Fruit fly (Drosophila melanogaster) whole organism, embryonic: Measurements from ENCODE around the gene CG11672.

ENCODE experiments used
- Bdp1 ChIP-seq: fragments of 200-800 bp; sonication (Bioruptor generic); optimal IDR thresholded peaks from 3 replicates; lab custom pipeline; 2016; ENCODE audit warnings: missing biosample characterization, missing genetic modification characterization
- CG10267 ChIP-seq: fragments of 200-800 bp; sonication (Bioruptor generic); optimal IDR thresholded peaks from 2 replicates; lab custom pipeline; 2018; ENCODE audit warnings: missing biosample characterization, mild to moderate bottlenecking, missing genetic modification characterization, moderate library complexity
- CG12104 ChIP-seq: fragments of 200-800 bp; sonication (Bioruptor generic); optimal IDR thresholded peaks from 3 replicates; lab custom pipeline; 2016; ENCODE audit warnings: missing biosample characterization, missing genetic modification characterization
- CG14710 ChIP-seq: fragments of 200-800 bp; sonication (Bioruptor generic); optimal IDR thresholded peaks from 3 replicates; lab custom pipeline; 2019; ENCODE audit warnings: missing biosample characterization, mild to moderate bottlenecking, missing genetic modification characterization, moderate library complexity
- CG14860 ChIP-seq: fragments of 200-800 bp; sonication (Bioruptor generic); IDR thresholded peaks from 3 replicates; pipeline ENCODE4 v1.3.6; 2022; ENCODE audit warnings: missing biosample characterization, missing genetic modification characterization; ENCODE audit not compliant: partially characterized antibody
- CG15514 ChIP-seq: fragments of 200-800 bp; sonication (Bioruptor generic); optimal IDR thresholded peaks from 3 replicates; lab custom pipeline; 2017; ENCODE audit warnings: missing biosample characterization, missing genetic modification characterization, mild to moderate bottlenecking, moderate library complexity, missing genetic modification reagents
- CG1832 ChIP-seq: fragments of 200-800 bp; sonication (Bioruptor generic); optimal IDR thresholded peaks from 2 replicates; lab custom pipeline; 2017; ENCODE audit warnings: missing biosample characterization, mild to moderate bottlenecking, missing genetic modification characterization, inconsistent platforms
- CG32772 ChIP-seq: fragments of 200-800 bp; sonication (Bioruptor generic); IDR thresholded peaks from 2 replicates; pipeline ENCODE4 v1.3.6; 2022; ENCODE audit warnings: missing biosample characterization, missing genetic modification characterization
- CG7963 ChIP-seq: fragments of 200-800 bp; sonication (Bioruptor generic); IDR thresholded peaks from 3 replicates; pipeline ENCODE4 v1.3.6; 2022; ENCODE audit warnings: missing biosample characterization, missing genetic modification characterization; ENCODE audit not compliant: partially characterized antibody
- Camta ChIP-seq: fragments of 200-800 bp; sonication (Bioruptor generic); optimal IDR thresholded peaks from 2 replicates; lab custom pipeline; 2016; ENCODE audit warnings: missing biosample characterization, missing genetic modification characterization
- Chrac-16 ChIP-seq: fragments of 200-800 bp; sonication (Bioruptor generic); optimal IDR thresholded peaks from 3 replicates; lab custom pipeline; 2016; ENCODE audit warnings: missing biosample characterization, missing genetic modification characterization
- D19A ChIP-seq: fragments of 200-800 bp; optimal IDR thresholded peaks from 3 replicates; lab custom pipeline; 2019; ENCODE audit warnings: missing biosample characterization, mild to moderate bottlenecking, missing genetic modification characterization, moderate library complexity
- Ets97D ChIP-seq: fragments of 200-800 bp; sonication (Bioruptor generic); optimal IDR thresholded peaks from 3 replicates; lab custom pipeline; 2016; ENCODE audit warnings: missing biosample characterization, missing genetic modification characterization
- Hr3 ChIP-seq: fragments of 200-800 bp; sonication (Bioruptor generic); optimal IDR thresholded peaks from 3 replicates; lab custom pipeline; 2016; ENCODE audit warnings: missing biosample characterization, missing genetic modification characterization
- Lhr ChIP-seq: fragments of 200-800 bp; sonication (Bioruptor generic); optimal IDR thresholded peaks from 3 replicates; lab custom pipeline; 2017; ENCODE audit warnings: mild to moderate bottlenecking, missing biosample characterization, missing genetic modification reagents, missing genetic modification characterization
- Med ChIP-seq: fragments of 200-800 bp; sonication (Bioruptor generic); peaks from one replicate; lab custom pipeline; 2016; ENCODE audit warnings: missing biosample characterization, missing genetic modification characterization, mild to moderate bottlenecking, inconsistent platforms, moderate library complexity
- Nf-YC ChIP-seq: fragments of 200-800 bp; optimal IDR thresholded peaks from 3 replicates; lab custom pipeline; 2019; ENCODE audit warnings: missing biosample characterization, mild to moderate bottlenecking, missing genetic modification characterization, moderate library complexity
- Stat92E ChIP-seq, 3 experiments: fragments of >200 bp in 2 of 3; fragments of 200-800 bp in 1 of 3; sonication (Bioruptor generic) in 1 of 3; optimal IDR thresholded peaks; 2 replicates each; lab custom pipeline; 2017 to 2019; ENCODE audit warnings: missing biosample characterization in 3 of 3, missing genetic modification characterization in 3 of 3, mild to moderate bottlenecking in 1 of 3, moderate library complexity in 1 of 3
- amos ChIP-seq: fragments of 200-800 bp; sonication (Bioruptor generic); IDR thresholded peaks from 2 replicates; pipeline ENCODE4 v1.3.6; 2022; ENCODE audit warnings: missing biosample characterization, missing genetic modification characterization; ENCODE audit not compliant: partially characterized antibody
- bab2 ChIP-seq: fragments of 200-800 bp; sonication (Bioruptor generic); optimal IDR thresholded peaks from 2 replicates; lab custom pipeline; 2016; ENCODE audit warnings: missing biosample characterization, missing genetic modification characterization
- cato ChIP-seq: fragments of 200-800 bp; sonication (Bioruptor generic); optimal IDR thresholded peaks from 2 replicates; lab custom pipeline; 2016; ENCODE audit warnings: missing biosample characterization, missing genetic modification characterization, borderline replicate concordance
- chinmo ChIP-seq: fragments of 200-800 bp; sonication (Bioruptor generic); IDR thresholded peaks from 4 replicates; pipeline ENCODE4 v1.3.6; 2022; ENCODE audit warnings: missing biosample characterization, missing genetic modification characterization; ENCODE audit not compliant: partially characterized antibody
- crol ChIP-seq: fragments of 200-800 bp; sonication (Bioruptor generic); IDR thresholded peaks from 2 replicates; pipeline ENCODE4 v1.3.6; 2022; ENCODE audit warnings: missing biosample characterization, missing genetic modification characterization
- ewg ChIP-seq: fragments of 200-800 bp; sonication (Bioruptor generic); optimal IDR thresholded peaks from 3 replicates; lab custom pipeline; 2017; ENCODE audit warnings: mild to moderate bottlenecking, missing biosample characterization, missing genetic modification reagents, missing genetic modification characterization
- insv ChIP-seq, 2 experiments: fragments of 200-800 bp; sonication (Bioruptor generic); optimal IDR thresholded peaks; 3 replicates each; lab custom pipeline; 2016 to 2018; ENCODE audit warnings: missing biosample characterization in 2 of 2, missing genetic modification characterization in 2 of 2
- knrl ChIP-seq: fragments of 200-800 bp; sonication (Bioruptor generic); IDR thresholded peaks from 3 replicates; pipeline ENCODE4 v1.3.6; 2022; ENCODE audit warnings: missing biosample characterization, missing genetic modification characterization; ENCODE audit not compliant: partially characterized antibody
- pan ChIP-seq, 4 experiments: fragments of >200 bp in 3 of 4; fragments of 200-800 bp in 1 of 4; sonication (Bioruptor generic) in 1 of 4; optimal IDR thresholded peaks in 3 of 4; IDR thresholded peaks in 1 of 4; 2 replicates each; pipeline versions ENCODE4 v1.3.6 to Lab custom; 2017 to 2022; ENCODE audit warnings: missing biosample characterization in 2 of 4, missing genetic modification characterization in 2 of 4, mixed read lengths in 1 of 4
- pho ChIP-seq: fragments of 200-800 bp; sonication (Bioruptor generic); optimal IDR thresholded peaks from 2 replicates; lab custom pipeline; 2016; ENCODE audit warnings: missing biosample characterization, missing genetic modification characterization
- phol ChIP-seq: fragments of 200-800 bp; sonication (Bioruptor generic); optimal IDR thresholded peaks from 3 replicates; lab custom pipeline; 2018; ENCODE audit warnings: missing biosample characterization, mild to moderate bottlenecking, missing genetic modification characterization, moderate library complexity
- pzg ChIP-seq: fragments of 200-800 bp; sonication (Bioruptor generic); optimal IDR thresholded peaks from 3 replicates; lab custom pipeline; 2018; ENCODE audit warnings: missing biosample characterization, mild to moderate bottlenecking, missing genetic modification characterization, moderate library complexity
- sens ChIP-seq: fragments of 200-800 bp; sonication (Bioruptor generic); peaks from one replicate; lab custom pipeline; 2016; ENCODE audit warnings: missing biosample characterization, missing genetic modification characterization
- sim ChIP-seq: fragments of 200-800 bp; sonication (Bioruptor generic); IDR thresholded peaks from 2 replicates; pipeline ENCODE4 v1.3.6; 2022; ENCODE audit warnings: missing biosample characterization, missing genetic modification characterization
- sisA ChIP-seq: fragments of 200-800 bp; sonication (Bioruptor generic); IDR thresholded peaks from 2 replicates; pipeline ENCODE4 v1.3.6; 2022; ENCODE audit warnings: missing biosample characterization, missing genetic modification characterization
- vnd ChIP-seq: fragments of 200-800 bp; sonication (Bioruptor generic); IDR thresholded peaks from 3 replicates; pipeline ENCODE4 v1.3.6; 2022; ENCODE audit warnings: missing biosample characterization, missing genetic modification characterization; ENCODE audit not compliant: partially characterized antibody

CG11672 gene

DNA sequence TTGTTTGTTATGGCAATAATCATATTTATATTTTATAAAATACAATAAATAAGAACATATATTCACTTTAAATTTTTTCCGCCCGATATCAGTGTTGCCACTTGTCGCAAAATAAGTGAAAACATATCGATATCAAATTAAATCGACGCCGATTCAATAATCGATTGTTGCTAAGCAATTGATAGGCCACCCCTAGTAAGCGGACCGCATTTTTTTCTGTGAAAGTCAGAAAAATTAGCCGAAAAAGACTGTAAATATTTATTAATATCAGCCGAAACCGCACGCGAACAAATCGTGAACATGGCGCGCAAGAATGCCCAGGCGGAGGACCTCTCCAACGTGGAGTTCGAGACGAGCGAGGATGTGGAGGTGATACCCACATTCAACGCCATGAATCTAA lies 22.7 kb upstream of the CG11672 start, which contains the start of gene CG7483 (continued):
- TF ChIP-seq phol (tag; lab: Kevin White, UChicago) = peak; percentile 22
- TF ChIP-seq CG15514 (GFP tag; lab: Kevin White, UChicago) = peak; percentile 39
- peak; percentile 21 for TF ChIP-seq Lhr
- no peak for TF ChIP-seq Camta (GFP tag; lab: Kevin White, UChicago)
- no peak for TF ChIP-seq Hr3 (GFP tag; lab: Kevin White, UChicago)
- peak; percentile 20 for TF ChIP-seq Ets97D (GFP tag; lab: Kevin White, UChicago)
- TF ChIP-seq CG32772 (GFP tag; lab: Robert Waterston, UW) = no peak
- TF ChIP-seq CG14710 (tag; lab: Kevin White, UChicago) = peak; percentile 55
- TF ChIP-seq amos (GFP tag; lab: Robert Waterston, UW) = peak; percentile 86
- peak; percentile 77; the same call in 3 of the 4 replicates for TF ChIP-seq chinmo (GFP tag; lab: Robert Waterston, UW)
- TF ChIP-seq pzg (GFP tag; lab: Kevin White, UChicago) = peak; percentile 76
- TF ChIP-seq CG12104 (GFP tag; lab: Kevin White, UChicago) = no peak
- no peak for TF ChIP-seq sim (GFP tag; lab: Robert Waterston, UW)
- TF ChIP-seq pan (optimal IDR thresholded peaks at IDR 0.05; lab: Kevin White, UChicago) = no peak
- TF ChIP-seq pan (GFP tag; optimal IDR thresholded peaks at IDR 0.05 in 1 of 2, IDR thresholded peaks at IDR 0.05 in 1 of 2) = peak in 1 of 2 experiments; percentile 5
- TF ChIP-seq Nf-YC (tag; lab: Kevin White, UChicago) = peak; percentile 34
- TF ChIP-seq Bdp1 (GFP tag; lab: Kevin White, UChicago) = no peak
- peak in 1 of 3 experiments; percentile 43 for TF ChIP-seq Stat92E (GFP tag; optimal IDR thresholded peaks at IDR 0.05; lab: Kevin White, UChicago)
- peak; percentile 78 for TF ChIP-seq knrl (GFP tag; lab: Robert Waterston, UW)
- peak; percentile 74; the same call in 2 of the 3 replicates for TF ChIP-seq CG14860 (GFP tag; lab: Robert Waterston, UW)
- TF ChIP-seq cato (GFP tag; lab: Kevin White, UChicago) = no peak
- peak; percentile 48 for TF ChIP-seq CG10267 (tag; lab: Kevin White, UChicago)
- TF ChIP-seq insv (GFP tag; optimal IDR thresholded peaks at IDR 0.05; lab: Kevin White, UChicago) = peak in 1 of 2 experiments; percentile 30
- TF ChIP-seq vnd (GFP tag; lab: Robert Waterston, UW) = peak; percentile 75
- TF ChIP-seq CG7963 (GFP tag; lab: Robert Waterston, UW) = peak; percentile 71
- no peak for TF ChIP-seq D19A (tag; lab: Kevin White, UChicago)

DNA sequence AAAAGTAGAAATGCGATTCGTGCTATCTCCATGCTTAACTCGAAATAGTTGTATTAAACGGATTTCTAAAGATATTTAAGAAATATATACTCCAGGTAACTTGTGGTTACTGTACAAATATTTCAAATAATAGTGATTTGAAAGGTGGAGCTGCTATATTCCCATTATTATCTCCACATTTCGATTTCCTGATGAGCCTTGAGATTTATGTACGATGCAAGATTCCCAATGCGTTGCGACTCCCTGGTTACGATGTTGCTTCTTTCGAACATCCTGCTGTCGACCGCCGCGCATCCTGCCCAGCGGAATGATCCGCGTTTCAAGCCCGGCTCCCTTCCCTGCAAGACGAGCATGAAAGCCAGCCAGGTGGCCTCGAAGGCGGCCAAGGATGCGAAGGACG lies 21.7 kb upstream of the CG11672 start, which contains the start of the genes CG11694 and CG11698:
Gene CG11694, minus strand, starts transcription at position 101 of the 400 bp plus-strand sequence.
Gene CG11698, plus strand, starts transcription at position 152 of the 400 bp plus-strand sequence.
- TF ChIP-seq ewg = no peak
- TF ChIP-seq sens (GFP tag; lab: Kevin White, UChicago) = peak; percentile 52

DNA sequence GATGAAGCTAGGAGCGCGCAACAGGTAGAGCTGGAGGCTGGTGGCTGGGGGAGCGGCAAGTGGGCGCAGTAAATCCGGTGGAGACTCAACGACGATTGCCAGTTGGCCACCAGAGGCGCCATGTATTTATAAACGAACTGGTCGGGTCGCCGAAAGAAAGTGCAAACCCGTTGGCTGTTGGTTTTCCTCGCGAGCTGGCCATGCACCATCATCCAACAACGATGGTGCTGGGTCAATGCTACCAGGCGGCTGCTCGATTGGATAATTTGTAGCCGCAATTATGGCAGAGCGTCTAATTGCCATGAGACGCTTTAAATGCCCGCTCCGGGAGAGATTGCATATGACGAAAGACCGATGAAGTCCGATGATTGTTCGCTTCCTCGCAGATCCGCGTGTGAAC lies 20.3 kb upstream of the CG11672 start, which contains the start of gene CG11693:
Gene CG11693, minus strand, starts transcription at position 101 of the 400 bp plus-strand sequence.
- peak; percentile 1 for TF ChIP-seq Med (GFP tag; lab: Kevin White, UChicago)
- no peak for TF ChIP-seq CG1832 (GFP tag; lab: Kevin White, UChicago)
- TF ChIP-seq sisA (GFP tag; lab: Robert Waterston, UW) = no peak
- TF ChIP-seq Chrac-16 = no peak
- TF ChIP-seq pho (GFP tag; lab: Kevin White, UChicago) = no peak
- no peak for TF ChIP-seq bab2
- TF ChIP-seq crol (GFP tag; lab: Robert Waterston, UW) = no peak
